Worm (Caenorhabditis elegans) whole organism, L1 larva: ENCODE data around the gene ZK1248.15.

Source experiments
- C04F5.9 ChIP-seq: sonication (generic microtip); optimal IDR thresholded peaks from 2 replicates; lab custom pipeline; 2016; ENCODE audit warnings: missing genetic modification characterization, missing compliant biosample characterization
- C34B4.2 ChIP-seq: sonication (generic microtip); optimal IDR thresholded peaks from 2 replicates; lab custom pipeline; 2017; ENCODE audit warnings: mild to moderate bottlenecking, missing genetic modification characterization, missing compliant biosample characterization
- aha-1 ChIP-seq: fragments of 150-350 bp; optimal IDR thresholded peaks from 2 replicates; lab custom pipeline; 2014; ENCODE audit warnings: missing biosample characterization, missing genetic modification characterization
- alr-1 ChIP-seq: fragments of 200-800 bp; sonication (Bioruptor generic); optimal IDR thresholded peaks from 2 replicates; lab custom pipeline; 2018; ENCODE audit warnings: borderline replicate concordance, mild to moderate bottlenecking, missing genetic modification characterization, missing compliant biosample characterization
- blmp-1 ChIP-seq: fragments of 150-350 bp; optimal IDR thresholded peaks from 2 replicates; lab custom pipeline; 2014; ENCODE audit warnings: missing biosample characterization, missing genetic modification characterization
- ceh-88 ChIP-seq: fragments of 200-800 bp; sonication (Bioruptor generic); IDR thresholded peaks from 2 replicates; pipeline ENCODE4 v1.3.6; 2022; ENCODE audit warnings: missing genetic modification characterization, missing compliant biosample characterization
- ces-1 ChIP-seq: fragments of 150-350 bp; optimal IDR thresholded peaks from 2 replicates; lab custom pipeline; 2014; ENCODE audit warnings: missing biosample characterization, missing genetic modification reagents, missing genetic modification characterization
- dsc-1 ChIP-seq: sonication (generic microtip); optimal IDR thresholded peaks from 2 replicates; lab custom pipeline; 2016; ENCODE audit warnings: mild to moderate bottlenecking, missing genetic modification characterization, missing compliant biosample characterization
- efl-1 ChIP-seq, 4 experiments: fragments of 150-350 bp; optimal IDR thresholded peaks in 3 of 4; peaks in 1 of 4; 1 replicate in 1 of 4; 2 replicates in 3 of 4; lab custom pipeline; 2014; ENCODE audit warnings: missing biosample characterization in 2 of 4, missing genetic modification characterization in 2 of 4, missing genetic modification reagents in 2 of 4
- efl-3 ChIP-seq: fragments of 200-800 bp; sonication (Bioruptor generic); optimal IDR thresholded peaks from 2 replicates; lab custom pipeline; 2018; ENCODE audit warnings: mild to moderate bottlenecking, missing genetic modification characterization, missing compliant biosample characterization
- egl-13 ChIP-seq: sonication (generic microtip); optimal IDR thresholded peaks from 2 replicates; lab custom pipeline; 2016; ENCODE audit warnings: missing genotype, missing genetic modification reagents, missing genetic modification characterization, missing compliant biosample characterization
- egl-27 ChIP-seq, 2 experiments: fragments of 150-350 bp in 1 of 2; sonication (generic microtip); optimal IDR thresholded peaks; 3 replicates each; lab custom pipeline; 2017 to 2018; ENCODE audit warnings: missing biosample characterization in 2 of 2, missing genetic modification characterization in 2 of 2, missing genetic modification reagents in 2 of 2
- elt-2 ChIP-seq: sonication (generic microtip); optimal IDR thresholded peaks from 2 replicates; lab custom pipeline; 2016; ENCODE audit warnings: missing genetic modification characterization, mild to moderate bottlenecking, inconsistent platforms, missing compliant biosample characterization, missing genetic modification reagents
- elt-3 ChIP-seq, 6 experiments: fragments of 150-350 bp in 1 of 6; sonication (generic microtip); optimal IDR thresholded peaks; 2 replicates each; lab custom pipeline; 2017 to 2018; ENCODE audit warnings: missing biosample characterization in 6 of 6, missing genetic modification characterization in 6 of 6, inconsistent platforms in 1 of 6
- fkh-8 ChIP-seq: sonication (generic microtip); optimal IDR thresholded peaks from 2 replicates; lab custom pipeline; 2016; ENCODE audit warnings: mild to moderate bottlenecking, missing genetic modification characterization, missing compliant biosample characterization
- grh-1 ChIP-seq: fragments of 200-800 bp; sonication (Bioruptor generic); IDR thresholded peaks from 2 replicates; pipeline ENCODE4 v1.3.6; 2022; ENCODE audit warnings: missing genetic modification reagents, missing genetic modification characterization, missing compliant biosample characterization
- hlh-17 ChIP-seq: fragments of 200-800 bp; sonication (Bioruptor generic); optimal IDR thresholded peaks from 2 replicates; lab custom pipeline; 2018; ENCODE audit warnings: missing genetic modification characterization, mild to moderate bottlenecking, missing compliant biosample characterization, moderate library complexity, borderline replicate concordance
- hlh-4 ChIP-seq: sonication (generic microtip); optimal IDR thresholded peaks from 2 replicates; lab custom pipeline; 2016; ENCODE audit warnings: mild to moderate bottlenecking, missing genetic modification characterization, missing compliant biosample characterization
- irx-1 ChIP-seq: sonication (generic microtip); optimal IDR thresholded peaks from 2 replicates; lab custom pipeline; 2016; ENCODE audit warnings: missing genetic modification characterization, missing compliant biosample characterization
- isw-1 ChIP-seq: fragments of 200-800 bp; sonication (Bioruptor generic); IDR thresholded peaks from 2 replicates; pipeline ENCODE4 v1.3.6; 2022; ENCODE audit warnings: missing genetic modification characterization, missing compliant biosample characterization
- jun-1 ChIP-seq: fragments of 150-350 bp; optimal IDR thresholded peaks from 2 replicates; lab custom pipeline; 2014; ENCODE audit warnings: missing biosample characterization, missing genetic modification reagents, missing genetic modification characterization
- lin-14 ChIP-seq: fragments of 200-800 bp; sonication (Bioruptor generic); optimal IDR thresholded peaks from 2 replicates; lab custom pipeline; 2018; ENCODE audit warnings: mild to moderate bottlenecking, missing genetic modification characterization, moderate library complexity, missing compliant biosample characterization
- lin-15B ChIP-seq: fragments of 150-350 bp; sonication (generic microtip); optimal IDR thresholded peaks from 3 replicates; lab custom pipeline; 2014; ENCODE audit warnings: missing biosample characterization, missing genetic modification characterization
- lin-39 ChIP-seq: fragments of 150-350 bp; optimal IDR thresholded peaks from 2 replicates; lab custom pipeline; 2014; ENCODE audit warnings: missing biosample characterization, missing genetic modification reagents, missing genetic modification characterization
- lir-3 ChIP-seq: sonication (generic microtip); optimal IDR thresholded peaks from 2 replicates; lab custom pipeline; 2016; ENCODE audit warnings: mild to moderate bottlenecking, missing genetic modification characterization, moderate library complexity, missing compliant biosample characterization; ENCODE audit not compliant: poor library complexity
- lsy-2 ChIP-seq, 2 experiments: fragments of 150-350 bp; optimal IDR thresholded peaks; 2 replicates each; lab custom pipeline; 2014; ENCODE audit warnings: missing biosample characterization in 2 of 2, missing genetic modification characterization in 2 of 2
- mep-1 ChIP-seq: fragments of 150-350 bp; optimal IDR thresholded peaks from 2 replicates; lab custom pipeline; 2014; ENCODE audit warnings: missing biosample characterization, missing genetic modification characterization
- nhr-11 ChIP-seq: fragments of 150-350 bp; optimal IDR thresholded peaks from 2 replicates; lab custom pipeline; 2014; ENCODE audit warnings: missing biosample characterization, missing genetic modification characterization
- nhr-19 ChIP-seq: fragments of 200-800 bp; sonication (Bioruptor generic); conservative IDR thresholded peaks from 2 replicates; pipeline ENCODE4 v1.3.6; 2022; ENCODE audit warnings: missing genetic modification characterization, missing compliant biosample characterization
- nhr-20 ChIP-seq: sonication (generic microtip); optimal IDR thresholded peaks from 2 replicates; lab custom pipeline; 2016; ENCODE audit warnings: mild to moderate bottlenecking, missing genetic modification characterization, missing compliant biosample characterization
- nhr-237 ChIP-seq: fragments of 150-350 bp; optimal IDR thresholded peaks from 2 replicates; lab custom pipeline; 2014; ENCODE audit warnings: missing biosample characterization, missing genetic modification characterization
- nhr-47 ChIP-seq: sonication (generic microtip); optimal IDR thresholded peaks from 2 replicates; lab custom pipeline; 2016; ENCODE audit warnings: mild to moderate bottlenecking, missing genetic modification characterization, moderate library complexity, missing compliant biosample characterization
- nhr-71 ChIP-seq: sonication (generic microtip); optimal IDR thresholded peaks from 2 replicates; lab custom pipeline; 2016; ENCODE audit warnings: mild to moderate bottlenecking, missing genetic modification characterization, moderate library complexity, missing compliant biosample characterization
- nhr-84 ChIP-seq: sonication (generic microtip); optimal IDR thresholded peaks from 2 replicates; lab custom pipeline; 2017; ENCODE audit warnings: missing biosample characterization, missing genetic modification characterization
- nhr-85 ChIP-seq: sonication (generic microtip); peaks from one replicate; lab custom pipeline; 2016; ENCODE audit warnings: missing genetic modification characterization, inconsistent platforms, missing compliant biosample characterization
- pqm-1 ChIP-seq: sonication (generic microtip); optimal IDR thresholded peaks from 3 replicates; lab custom pipeline; 2017; ENCODE audit warnings: missing biosample characterization, missing genetic modification characterization
- snpc-4 ChIP-seq: fragments of 150-350 bp; optimal IDR thresholded peaks from 2 replicates; lab custom pipeline; 2014; ENCODE audit warnings: missing biosample characterization, missing genetic modification characterization
- sptf-1 ChIP-seq: fragments of 150-350 bp; optimal IDR thresholded peaks from 2 replicates; lab custom pipeline; 2014; ENCODE audit warnings: missing biosample characterization, missing genetic modification characterization
- tlp-1 ChIP-seq: fragments of 150-350 bp; optimal IDR thresholded peaks from 2 replicates; lab custom pipeline; 2014; ENCODE audit warnings: missing biosample characterization, missing genetic modification characterization
- unc-130 ChIP-seq: fragments of 150-350 bp; optimal IDR thresholded peaks from 2 replicates; lab custom pipeline; 2017; ENCODE audit warnings: missing biosample characterization, missing genetic modification characterization, inconsistent platforms
- unc-62 ChIP-seq: fragments of 150-350 bp; optimal IDR thresholded peaks from 2 replicates; lab custom pipeline; 2014; ENCODE audit warnings: missing biosample characterization, missing genetic modification reagents, missing genetic modification characterization
- unc-86 ChIP-seq: sonication (generic microtip); optimal IDR thresholded peaks from 2 replicates; lab custom pipeline; 2016; ENCODE audit warnings: missing genetic modification characterization, missing compliant biosample characterization
- unc-98 ChIP-seq: fragments of 200-800 bp; sonication (Bioruptor generic); IDR thresholded peaks from 2 replicates; pipeline ENCODE4 v1.3.6; 2022; ENCODE audit warnings: missing genetic modification characterization, missing compliant biosample characterization
- vab-15 ChIP-seq: sonication (generic microtip); optimal IDR thresholded peaks from 2 replicates; lab custom pipeline; 2017; ENCODE audit warnings: missing genotype, mild to moderate bottlenecking, missing genetic modification characterization, missing compliant biosample characterization
- ztf-4 ChIP-seq: fragments of 150-350 bp; optimal IDR thresholded peaks from 2 replicates; lab custom pipeline; 2014; ENCODE audit warnings: missing biosample characterization, missing genetic modification characterization

Gene ZK1248.15

DNA sequence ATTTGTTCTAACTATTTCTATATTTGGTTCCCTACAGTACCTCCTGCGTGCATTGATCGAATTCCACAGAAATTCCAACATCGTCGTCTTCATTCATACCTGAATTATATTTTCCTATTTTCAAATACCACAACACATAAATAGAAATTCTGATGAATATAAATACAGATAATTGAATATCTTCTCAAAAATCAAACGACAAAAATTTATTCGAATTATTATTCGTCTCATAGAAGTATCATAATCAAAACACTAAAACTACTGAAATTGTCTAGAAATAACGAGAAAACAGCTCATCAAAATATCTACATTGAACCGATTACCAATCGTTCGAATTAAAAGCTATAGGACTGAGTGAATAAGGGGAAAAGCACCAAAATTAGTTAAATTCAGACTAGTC lies 5.2 kb downstream of the ZK1248.15 start, which contains the start of gene gtap-1:
Gene gtap-1, minus strand, starts transcription at position 101 of the 400 bp plus-strand sequence.
- TF ChIP-seq elt-2 (no peak), hlh-4 (tag; lab: Kevin White, UChicago) (no peak), tlp-1 (tag; lab: Kevin White, UChicago) (no peak), isw-1 (GFP tag; lab: Robert Waterston, UW) (no peak), nhr-19 (GFP tag; lab: Robert Waterston, UW) (no peak), ceh-88 (no peak), hlh-17 (GFP tag; lab: Kevin White, UChicago) (no peak), efl-3 (GFP tag; lab: Kevin White, UChicago) (no peak), unc-86 (tag; lab: Kevin White, UChicago) (no peak), ztf-4 (tag; lab: Kevin White, UChicago) (no peak), snpc-4 (no peak), unc-62 (GFP tag; lab: Kevin White, UChicago) (no peak), nhr-71 (tag; lab: Kevin White, UChicago) (no peak), nhr-85 (tag; lab: Kevin White, UChicago) (no peak), C34B4.2 (no peak)

DNA sequence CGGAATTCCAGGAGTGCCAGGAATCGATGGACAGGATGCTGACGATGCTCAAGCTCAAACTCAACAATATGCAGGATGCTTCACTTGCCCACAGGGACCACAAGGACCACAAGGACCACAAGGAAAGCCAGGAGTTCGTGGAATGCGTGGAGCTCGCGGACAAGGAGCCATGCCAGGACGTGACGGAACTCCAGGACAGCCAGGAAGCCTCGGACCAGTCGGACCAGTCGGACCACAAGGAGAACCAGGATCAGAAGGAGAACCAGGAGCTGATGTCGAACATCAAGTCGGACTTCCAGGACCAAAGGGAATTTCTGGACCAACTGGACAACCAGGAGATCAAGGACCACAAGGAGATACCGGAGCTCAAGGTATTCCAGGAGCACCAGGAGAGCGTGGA lies 7.0 kb downstream of the ZK1248.15 start:
- no peak for TF ChIP-seq efl-3 (GFP tag; lab: Kevin White, UChicago)

DNA sequence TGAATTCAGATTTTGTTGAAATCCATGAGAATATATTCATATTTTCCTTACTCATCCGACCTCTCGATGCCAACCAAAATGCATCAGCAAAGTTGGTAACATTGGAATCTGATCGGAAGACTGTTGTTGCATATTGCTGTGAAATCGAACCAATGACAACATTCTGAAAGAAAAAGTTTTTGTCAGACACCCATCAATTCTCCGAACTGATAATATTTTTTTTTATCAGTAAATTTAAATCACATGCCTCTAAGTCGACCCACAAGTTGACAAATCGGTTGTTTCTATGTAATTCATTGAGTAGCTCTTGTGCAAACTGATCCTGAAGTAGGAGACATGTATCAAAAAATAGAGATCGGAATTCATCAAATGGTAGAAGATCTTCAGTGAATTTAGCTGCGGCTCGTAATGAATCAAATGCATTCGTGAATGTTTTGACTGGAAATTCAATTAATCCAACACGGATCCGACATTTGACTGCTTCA lies 8.4 kb downstream of the ZK1248.15 start, which contains the start of gene col-74:
Gene col-74, plus strand, starts transcription at position 435 of the 485 bp plus-strand sequence.
- TF ChIP-seq C04F5.9 (tag; lab: Kevin White, UChicago), result no peak
- TF ChIP-seq lir-3 (tag; lab: Kevin White, UChicago), result no peak
- peak; percentile 55 for TF ChIP-seq elt-2
- no peak for TF ChIP-seq lin-39 (tag; lab: Kevin White, UChicago)
- TF ChIP-seq isw-1 (GFP tag; lab: Robert Waterston, UW), result no peak

DNA sequence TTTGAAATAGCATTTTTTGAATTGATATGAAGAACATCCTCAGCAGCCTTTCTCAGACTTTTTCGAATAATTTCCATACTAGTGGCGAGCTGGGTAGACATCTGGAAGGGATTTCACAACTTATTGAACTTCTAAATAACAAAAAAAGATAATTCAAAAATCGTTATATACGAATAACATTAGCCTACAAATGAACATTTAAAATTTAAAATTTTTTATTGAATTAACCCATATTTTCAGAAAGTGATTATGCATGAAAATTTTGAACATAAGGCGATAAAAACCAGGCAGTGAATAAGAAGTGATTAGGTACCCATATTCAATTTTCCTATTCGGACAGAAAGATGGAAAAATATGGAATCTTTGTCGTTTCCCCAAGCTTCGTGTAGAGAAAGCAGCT lies 9.9 kb downstream of the ZK1248.15 start, which contains the start of gene ZK1248.11:
Gene ZK1248.11, minus strand, starts transcription at position 101 of the 400 bp plus-strand sequence.
- TF ChIP-seq egl-13 (no peak), elt-2 (no peak), nhr-71 (tag; lab: Kevin White, UChicago) (no peak), nhr-11 (tag; lab: Kevin White, UChicago) (no peak), nhr-47 (tag; lab: Kevin White, UChicago) (no peak), unc-62 (GFP tag; lab: Kevin White, UChicago) (no peak), vab-15 (tag; lab: Kevin White, UChicago) (no peak), ztf-4 (tag; lab: Kevin White, UChicago) (no peak), lin-15B (tag; lab: Kevin White, UChicago) (no peak), dsc-1 (tag; lab: Kevin White, UChicago) (no peak), ceh-88 (no peak), egl-27 (tag; optimal IDR thresholded peaks at IDR 0.05; lab: Kevin White, UChicago) (no peak), efl-1 (optimal IDR thresholded peaks at IDR 0.05; lab: Kevin White, UChicago) (no peak), efl-1 (GFP tag; optimal IDR thresholded peaks at IDR 0.05 in 1 of 2; lab: Kevin White, UChicago) (no peak), jun-1 (no peak), ces-1 (no peak), nhr-84 (tag; lab: Kevin White, UChicago) (no peak), unc-98 (GFP tag; lab: Robert Waterston, UW) (no peak), irx-1 (tag; lab: Kevin White, UChicago) (no peak), nhr-237 (no peak), alr-1 (tag; lab: Kevin White, UChicago) (no peak)

DNA sequence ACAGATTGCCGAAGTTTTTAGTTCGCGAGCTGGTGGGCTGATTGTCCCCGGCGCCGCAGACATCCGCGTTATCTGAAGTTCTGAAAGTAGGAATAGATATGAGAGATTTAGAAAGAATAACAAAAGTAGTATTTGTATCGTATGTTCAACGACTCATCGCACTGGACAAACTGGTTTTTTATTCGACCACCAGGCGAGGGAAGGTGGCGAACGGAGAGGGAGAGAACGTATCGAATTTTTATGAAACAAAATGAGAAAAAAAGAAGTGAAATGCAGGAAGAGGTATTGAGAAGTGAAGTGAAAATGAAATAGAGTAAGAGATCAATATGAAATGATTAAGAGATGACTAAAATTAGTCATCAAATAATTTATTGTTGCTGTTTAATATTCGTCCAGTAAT lies 11.0 kb downstream of the ZK1248.15 start, which contains the start of gene tbc-2:
Gene tbc-2, minus strand, starts transcription at position 80 of the 400 bp plus-strand sequence.
- TF ChIP-seq elt-3 (tag; optimal IDR thresholded peaks at IDR 0.05; lab: Kevin White, UChicago) (peak in 1 of 6 experiments; percentile 36), lsy-2 (tag; optimal IDR thresholded peaks at IDR 0.05; lab: Kevin White, UChicago) (no peak), lin-14 (GFP tag; lab: Kevin White, UChicago) (peak; percentile 51), unc-86 (tag; lab: Kevin White, UChicago) (no peak), vab-15 (tag; lab: Kevin White, UChicago) (no peak), nhr-20 (tag; lab: Kevin White, UChicago) (no peak), sptf-1 (tag; lab: Kevin White, UChicago) (no peak), blmp-1 (tag; lab: Kevin White, UChicago) (peak; percentile 74), grh-1 (GFP tag; lab: Robert Waterston, UW) (peak; percentile 30; the same call in 1 of the 2 replicates), fkh-8 (tag; lab: Kevin White, UChicago) (no peak), unc-130 (no peak), mep-1 (no peak), efl-3 (GFP tag; lab: Kevin White, UChicago) (no peak), aha-1 (tag; lab: Kevin White, UChicago) (no peak), pqm-1 (tag; lab: Kevin White, UChicago) (no peak)
